Worm (Caenorhabditis elegans) whole organism, late embryonic: ENCODE measurements around the gene cpt-5.

Source experiments
- K09A11.1 ChIP-seq: sonication (generic microtip); optimal IDR thresholded peaks from 2 replicates; lab custom pipeline; 2017; ENCODE audit warnings: antibody characterized with exemption, mild to moderate bottlenecking, missing genetic modification characterization, missing compliant biosample characterization; ENCODE audit not compliant: insufficient read depth
- ama-1 ChIP-seq: fragments of 150-350 bp; optimal IDR thresholded peaks from 2 replicates; lab custom pipeline; 2014
- ceh-24 ChIP-seq: sonication (generic microtip); optimal IDR thresholded peaks from 2 replicates; lab custom pipeline; 2016; ENCODE audit warnings: mild to moderate bottlenecking, missing genetic modification characterization, missing compliant biosample characterization
- ceh-34 ChIP-seq: sonication (generic microtip); optimal IDR thresholded peaks from 2 replicates; lab custom pipeline; 2016; ENCODE audit warnings: mild to moderate bottlenecking, missing genetic modification characterization, missing compliant biosample characterization
- ceh-45 ChIP-seq: fragments of 200-800 bp; sonication (Bioruptor generic); IDR thresholded peaks from 2 replicates; pipeline ENCODE4 v1.3.6; 2022; ENCODE audit warnings: missing genetic modification reagents, missing genetic modification characterization, missing compliant biosample characterization
- ceh-6 ChIP-seq: fragments of 200-800 bp; sonication (Bioruptor generic); optimal IDR thresholded peaks from 2 replicates; lab custom pipeline; 2018; ENCODE audit warnings: mild to moderate bottlenecking, missing genetic modification characterization, missing compliant biosample characterization
- che-1 ChIP-seq: sonication (generic microtip); optimal IDR thresholded peaks from 2 replicates; lab custom pipeline; 2016; ENCODE audit warnings: mild to moderate bottlenecking, missing genetic modification characterization, missing compliant biosample characterization
- elt-2 ChIP-seq: sonication (generic microtip); optimal IDR thresholded peaks from 2 replicates; lab custom pipeline; 2016; ENCODE audit warnings: missing genetic modification reagents, missing genetic modification characterization, missing compliant biosample characterization
- ets-4 ChIP-seq: sonication (generic microtip); optimal IDR thresholded peaks from 2 replicates; lab custom pipeline; 2016; ENCODE audit warnings: missing genetic modification characterization, missing compliant biosample characterization
- eyg-1 ChIP-seq: sonication (generic microtip); optimal IDR thresholded peaks from 2 replicates; lab custom pipeline; 2016; ENCODE audit warnings: missing genotype, missing genetic modification characterization, missing compliant biosample characterization
- gmeb-2 ChIP-seq: sonication (generic microtip); optimal IDR thresholded peaks from 2 replicates; lab custom pipeline; 2016; ENCODE audit warnings: missing genetic modification characterization, inconsistent platforms, missing compliant biosample characterization
- hlh-13 ChIP-seq: fragments of 200-800 bp; sonication (Bioruptor generic); optimal IDR thresholded peaks from 2 replicates; lab custom pipeline; 2018; ENCODE audit warnings: mild to moderate bottlenecking, missing genetic modification characterization, missing compliant biosample characterization
- hlh-15 ChIP-seq: sonication (generic microtip); optimal IDR thresholded peaks from 2 replicates; lab custom pipeline; 2016; ENCODE audit warnings: missing genetic modification characterization, missing compliant biosample characterization
- hlh-30 ChIP-seq: sonication (generic microtip); optimal IDR thresholded peaks from 2 replicates; lab custom pipeline; 2017; ENCODE audit warnings: antibody characterized with exemption, missing genetic modification characterization, missing compliant biosample characterization; ENCODE audit not compliant: insufficient read depth
- hlh-8 ChIP-seq: sonication (generic microtip); optimal IDR thresholded peaks from 2 replicates; lab custom pipeline; 2016; ENCODE audit warnings: missing genotype, missing genetic modification characterization, missing compliant biosample characterization
- lim-6 ChIP-seq: sonication (generic microtip); optimal IDR thresholded peaks from 2 replicates; lab custom pipeline; 2016; ENCODE audit warnings: missing genetic modification characterization, missing compliant biosample characterization
- nhr-232 ChIP-seq: sonication (generic microtip); optimal IDR thresholded peaks from 2 replicates; lab custom pipeline; 2016; ENCODE audit warnings: missing genetic modification characterization, missing compliant biosample characterization
- odd-2 ChIP-seq: sonication (generic microtip); optimal IDR thresholded peaks from 2 replicates; lab custom pipeline; 2017; ENCODE audit warnings: antibody characterized with exemption, mild to moderate bottlenecking, missing genetic modification characterization, missing compliant biosample characterization
- pat-9 ChIP-seq: fragments of 200-800 bp; sonication (Bioruptor generic); optimal IDR thresholded peaks from 2 replicates; lab custom pipeline; 2018; ENCODE audit warnings: mild to moderate bottlenecking, missing genetic modification characterization, moderate library complexity, missing compliant biosample characterization
- pha-2 ChIP-seq: sonication (generic microtip); optimal IDR thresholded peaks from 2 replicates; lab custom pipeline; 2017; ENCODE audit warnings: mild to moderate bottlenecking, missing genetic modification characterization, missing compliant biosample characterization
- pqm-1 ChIP-seq: sonication (generic microtip); optimal IDR thresholded peaks from 2 replicates; lab custom pipeline; 2016; ENCODE audit warnings: missing genetic modification characterization, missing compliant biosample characterization
- pros-1 ChIP-seq: fragments of 150-350 bp; optimal IDR thresholded peaks from 2 replicates; lab custom pipeline; 2014; ENCODE audit warnings: missing biosample characterization, missing genetic modification reagents, missing genetic modification characterization
- sdc-2 ChIP-seq: sonication (generic microtip); optimal IDR thresholded peaks from 2 replicates; lab custom pipeline; 2016; ENCODE audit warnings: missing genotype, missing genetic modification characterization, missing compliant biosample characterization
- sox-2 ChIP-seq: fragments of 200-800 bp; sonication (Bioruptor generic); IDR thresholded peaks from 2 replicates; pipeline ENCODE4 v1.3.6; 2022; ENCODE audit warnings: missing genetic modification reagents, missing genetic modification characterization, missing compliant biosample characterization
- sox-4 ChIP-seq: sonication (generic microtip); optimal IDR thresholded peaks from 2 replicates; lab custom pipeline; 2017; ENCODE audit warnings: mild to moderate bottlenecking, missing genetic modification characterization, inconsistent platforms, missing compliant biosample characterization
- tbx-2 ChIP-seq: sonication (generic microtip); optimal IDR thresholded peaks from 2 replicates; lab custom pipeline; 2016; ENCODE audit warnings: missing genetic modification characterization, missing compliant biosample characterization
- tbx-7 ChIP-seq: sonication (generic microtip); optimal IDR thresholded peaks from 2 replicates; lab custom pipeline; 2016; ENCODE audit warnings: missing genotype, missing genetic modification characterization, missing compliant biosample characterization
- unc-42 ChIP-seq: sonication (generic microtip); optimal IDR thresholded peaks from 2 replicates; lab custom pipeline; 2016; ENCODE audit warnings: missing genotype, missing genetic modification characterization, missing compliant biosample characterization
- unc-55 ChIP-seq: sonication (generic microtip); optimal IDR thresholded peaks from 2 replicates; lab custom pipeline; 2017; ENCODE audit warnings: missing biosample characterization, missing genetic modification reagents, missing genetic modification characterization

cpt-5 gene

DNA sequence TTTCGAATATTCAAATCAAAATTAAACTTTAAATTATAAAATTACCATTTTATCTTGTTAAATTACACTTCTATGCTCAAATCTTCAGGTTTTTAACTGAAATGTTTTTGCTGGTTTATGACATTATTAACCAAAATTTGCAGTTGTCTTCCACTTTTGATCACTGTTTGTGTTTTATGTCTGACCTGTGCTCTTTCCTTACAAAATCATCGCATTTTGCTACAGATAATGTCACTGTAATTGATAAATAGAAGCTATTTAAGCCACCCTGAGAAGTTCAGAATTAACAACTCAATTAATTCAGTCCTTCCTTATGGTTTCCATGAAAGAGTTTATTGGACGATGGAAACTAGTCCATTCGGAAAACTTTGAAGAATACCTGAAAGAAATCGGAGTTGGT is 17.5 kb downstream of the cpt-5 start, which contains the start of gene lbp-8:
lbp-8 (plus strand) TSS at position 301 of the 400 bp plus-strand sequence.
- no peak for TF ChIP-seq sox-4 (tag; lab: Kevin White, UChicago)
- TF ChIP-seq, all 69 proteins: peak for 0

- no peak for TF ChIP-seq K09A11.1 (tag; lab: Kevin White, UChicago)
Measured at ce11 chrV:13891489-13891888, 18.5 kb downstream of the cpt-5 start.

- TF ChIP-seq tbx-2 (tag; lab: Kevin White, UChicago) (peak; percentile 31), pqm-1 (no peak), elt-2 (tag; lab: Kevin White, UChicago) (peak; percentile 46), hlh-30 (tag; lab: Kevin White, UChicago) (no peak), tbx-7 (tag; lab: Kevin White, UChicago) (no peak), hlh-13 (GFP tag; lab: Kevin White, UChicago) (no peak), ama-1 (lab: Kevin White, UChicago) (no peak), gmeb-2 (tag; lab: Kevin White, UChicago) (no peak)
Measured at ce11 chrV:13892457-13893375, 19.7 kb downstream of the cpt-5 start, which contains the start of gene sptl-3. sptl-3 (plus strand) TSS chrV:13893325.

ce11 chrV:13893583-13893982 is 20.6 kb downstream of the cpt-5 start:
- peak; percentile 51 for TF ChIP-seq elt-2 (tag; lab: Kevin White, UChicago)
- no peak for TF ChIP-seq hlh-15

- TF ChIP-seq ceh-24 = no peak
- no peak for TF ChIP-seq pha-2
- TF ChIP-seq sox-4 (tag; lab: Kevin White, UChicago) = no peak
- no peak for TF ChIP-seq ceh-34 (tag; lab: Kevin White, UChicago)
- no peak for TF ChIP-seq ets-4
- TF ChIP-seq eyg-1 (tag; lab: Kevin White, UChicago) = no peak
- TF ChIP-seq lim-6 (tag; lab: Kevin White, UChicago) = no peak
- TF ChIP-seq elt-2 (tag; lab: Kevin White, UChicago) = peak; percentile 22
- no peak for TF ChIP-seq sdc-2 (tag; lab: Kevin White, UChicago)
- TF ChIP-seq, all 69 proteins: peak for 1
Measured at ce11 chrV:13898356-13898755, 25.4 kb downstream of the cpt-5 start, which contains the start of gene cyp-35C1. cyp-35C1 (minus strand) TSS chrV:13898487.

DNA sequence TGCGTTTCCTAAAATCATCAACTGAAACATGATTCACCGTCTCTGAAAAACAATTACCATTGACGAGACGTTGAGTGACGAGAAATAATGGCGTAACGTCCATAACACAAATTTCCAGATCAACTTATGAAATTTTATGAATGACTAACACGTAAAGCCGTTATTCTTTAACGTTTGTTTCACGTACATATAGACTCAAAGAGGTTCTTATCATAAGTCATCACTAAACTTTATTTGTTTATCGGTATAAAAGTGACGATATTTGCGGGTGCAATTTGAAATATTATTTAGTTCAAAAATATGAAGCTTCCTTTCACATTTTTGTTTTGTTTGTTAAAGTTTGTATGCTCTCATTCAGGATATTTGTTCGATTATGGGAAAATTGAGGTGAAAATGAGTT is 26.2 kb downstream of the cpt-5 start, which contains the start of gene oac-3:
oac-3 (plus strand) TSS at position 301 of the 400 bp plus-strand sequence.
- TF ChIP-seq sox-2 (GFP tag; lab: Robert Waterston, UW) (no peak), unc-42 (tag; lab: Kevin White, UChicago) (no peak), sox-4 (tag; lab: Kevin White, UChicago) (no peak), ets-4 (no peak), pros-1 (no peak), pha-2 (no peak), hlh-8 (tag; lab: Kevin White, UChicago) (no peak), odd-2 (tag; lab: Kevin White, UChicago) (no peak), unc-55 (GFP tag; lab: Kevin White, UChicago) (no peak), ceh-6 (no peak), ceh-45 (GFP tag; lab: Robert Waterston, UW) (no peak)

- TF ChIP-seq elt-2 (tag; lab: Kevin White, UChicago) (no peak), unc-55 (GFP tag; lab: Kevin White, UChicago) (no peak), ceh-6 (no peak), ets-4 (no peak), hlh-15 (no peak), che-1 (tag; lab: Kevin White, UChicago) (no peak), K09A11.1 (tag; lab: Kevin White, UChicago) (no peak), pros-1 (no peak), pat-9 (tag; lab: Kevin White, UChicago) (no peak), unc-42 (tag; lab: Kevin White, UChicago) (no peak), nhr-232 (tag; lab: Kevin White, UChicago) (no peak), sox-4 (tag; lab: Kevin White, UChicago) (no peak)
Measured at ce11 chrV:13902495-13902894, 29.5 kb downstream of the cpt-5 start, which contains the start of gene C06B3.1. C06B3.1 (plus strand) TSS chrV:13902795.
